Worm (Caenorhabditis elegans) whole organism, young adult: ENCODE results near the gene drr-1.
A peak's percentile ranks its signal among the peaks of the same experiment; 100 is the strongest.

Source experiments
- C06A6.2 ChIP-seq: fragments of 200-800 bp; sonication (Bioruptor generic); conservative IDR thresholded peaks from 2 replicates; pipeline ENCODE4 v1.3.6; 2022; ENCODE audit warnings: missing genetic modification characterization, missing compliant biosample characterization
- C17E4.6 ChIP-seq: fragments of 200-800 bp; sonication (Bioruptor generic); IDR thresholded peaks from 2 replicates; pipeline ENCODE4 v1.3.6; 2022; ENCODE audit warnings: missing genetic modification reagents, missing genetic modification characterization, missing compliant biosample characterization
- F22D6.2 ChIP-seq: sonication (generic microtip); optimal IDR thresholded peaks from 2 replicates; lab custom pipeline; 2016; ENCODE audit warnings: mild to moderate bottlenecking, missing genetic modification characterization, missing compliant biosample characterization
- F33H1.4 ChIP-seq: fragments of 200-800 bp; sonication (Bioruptor generic); IDR thresholded peaks from 2 replicates; pipeline ENCODE4 v1.3.6; 2022; ENCODE audit warnings: missing genetic modification reagents, missing genetic modification characterization, missing compliant biosample characterization
- F49E8.2 ChIP-seq: sonication (generic microtip); optimal IDR thresholded peaks from 3 replicates; lab custom pipeline; 2017; ENCODE audit warnings: missing genetic modification characterization, mild to moderate bottlenecking, missing compliant biosample characterization, antibody characterized with exemption, moderate library complexity; ENCODE audit not compliant: insufficient read depth
- F52B5.7 ChIP-seq: sonication (generic microtip); optimal IDR thresholded peaks from 2 replicates; lab custom pipeline; 2016; ENCODE audit warnings: mild to moderate bottlenecking, missing genetic modification characterization, missing compliant biosample characterization
- Y53F4B.3 ChIP-seq: fragments of 200-800 bp; sonication (Bioruptor generic); IDR thresholded peaks from 2 replicates; pipeline ENCODE4 v1.3.6; 2022; ENCODE audit warnings: missing genetic modification reagents, missing genetic modification characterization, missing compliant biosample characterization
- Y53G8AR.9 ChIP-seq: fragments of 200-800 bp; sonication (Bioruptor generic); conservative IDR thresholded peaks from 2 replicates; pipeline ENCODE4 v1.3.6; 2022; ENCODE audit warnings: missing genetic modification reagents, missing genetic modification characterization, missing compliant biosample characterization
- Y56A3A.18 ChIP-seq: fragments of 200-800 bp; sonication (Bioruptor generic); IDR thresholded peaks from 2 replicates; pipeline ENCODE4 v1.3.6; 2022; ENCODE audit warnings: missing genetic modification reagents, missing genetic modification characterization, missing compliant biosample characterization
- Y79H2A.3 ChIP-seq: fragments of 200-800 bp; sonication (Bioruptor generic); conservative IDR thresholded peaks from 2 replicates; pipeline ENCODE4 v1.3.6; 2022; ENCODE audit warnings: missing genetic modification reagents, missing genetic modification characterization, missing compliant biosample characterization
- Y95B8A.8 ChIP-seq: fragments of 200-800 bp; sonication (Bioruptor generic); IDR thresholded peaks from 2 replicates; pipeline ENCODE4 v1.3.6; 2022; ENCODE audit warnings: missing genetic modification reagents, missing genetic modification characterization, missing compliant biosample characterization
- akir-1 ChIP-seq: fragments of 200-800 bp; sonication (Bioruptor generic); optimal IDR thresholded peaks from 2 replicates; lab custom pipeline; 2018; ENCODE audit warnings: mild to moderate bottlenecking, missing genetic modification characterization, moderate library complexity, missing compliant biosample characterization
- aptf-3 ChIP-seq: fragments of 200-800 bp; sonication (Bioruptor generic); IDR thresholded peaks from 2 replicates; pipeline ENCODE4 v1.3.6; 2022; ENCODE audit warnings: missing genetic modification characterization, missing compliant biosample characterization
- atf-7 ChIP-seq: sonication (generic microtip); optimal IDR thresholded peaks from 2 replicates; lab custom pipeline; 2017; ENCODE audit warnings: mild to moderate bottlenecking, missing genetic modification characterization, missing compliant biosample characterization
- attf-3 ChIP-seq: fragments of 200-800 bp; sonication (Bioruptor generic); conservative IDR thresholded peaks from 2 replicates; pipeline ENCODE4 v1.3.6; 2022; ENCODE audit warnings: missing genetic modification reagents, missing genetic modification characterization, missing compliant biosample characterization
- attf-6 ChIP-seq: fragments of 200-800 bp; sonication (Bioruptor generic); IDR thresholded peaks from 2 replicates; pipeline ENCODE4 v1.3.6; 2022; ENCODE audit warnings: missing genetic modification reagents, missing genetic modification characterization, missing compliant biosample characterization
- bed-1 ChIP-seq: fragments of 200-800 bp; sonication (Bioruptor generic); IDR thresholded peaks from 2 replicates; pipeline ENCODE4 v1.3.6; 2022; ENCODE audit warnings: missing genetic modification reagents, missing genetic modification characterization, missing compliant biosample characterization
- cebp-1 ChIP-seq, 2 experiments: fragments of 200-800 bp in 1 of 2; sonication (Bioruptor generic) in 1 of 2; sonication (generic microtip) in 1 of 2; IDR thresholded peaks in 1 of 2; optimal IDR thresholded peaks in 1 of 2; 2 replicates each; pipeline versions ENCODE4 v1.3.6 to Lab custom; 2017 to 2022; ENCODE audit warnings: missing compliant biosample characterization in 2 of 2, missing genetic modification characterization in 2 of 2, mild to moderate bottlenecking in 1 of 2, missing genetic modification reagents in 1 of 2, moderate library complexity in 1 of 2
- ceh-91 ChIP-seq: fragments of 200-800 bp; sonication (Bioruptor generic); IDR thresholded peaks from 2 replicates; pipeline ENCODE4 v1.3.6; 2022; ENCODE audit warnings: missing genetic modification reagents, missing genetic modification characterization, missing compliant biosample characterization
- dox-1 ChIP-seq: fragments of 200-800 bp; sonication (Bioruptor generic); IDR thresholded peaks from 2 replicates; pipeline ENCODE4 v1.3.6; 2022; ENCODE audit warnings: missing genetic modification reagents, missing genetic modification characterization, missing compliant biosample characterization
- dpff-1 ChIP-seq: sonication (generic microtip); optimal IDR thresholded peaks from 2 replicates; lab custom pipeline; 2017; ENCODE audit warnings: mild to moderate bottlenecking, missing genetic modification characterization, missing compliant biosample characterization
- dpl-1 ChIP-seq: fragments of 150-350 bp; optimal IDR thresholded peaks from 2 replicates; lab custom pipeline; 2014; ENCODE audit warnings: missing biosample characterization, missing genetic modification reagents, missing genetic modification characterization
- him-1 ChIP-seq: sonication (generic microtip); optimal IDR thresholded peaks from 2 replicates; lab custom pipeline; 2016; ENCODE audit warnings: missing genotype, missing genetic modification reagents, missing genetic modification characterization, missing compliant biosample characterization
- let-526 ChIP-seq: fragments of 200-800 bp; sonication (Bioruptor generic); IDR thresholded peaks from 2 replicates; pipeline ENCODE4 v1.3.6; 2022; ENCODE audit warnings: missing genetic modification reagents, missing genetic modification characterization, missing compliant biosample characterization
- let-607 ChIP-seq, 2 experiments: fragments of 200-800 bp in 1 of 2; sonication (Bioruptor generic) in 1 of 2; sonication (generic microtip) in 1 of 2; optimal IDR thresholded peaks; 2 replicates each; lab custom pipeline; 2016 to 2018; ENCODE audit warnings: mild to moderate bottlenecking in 2 of 2, missing compliant biosample characterization in 2 of 2, missing genetic modification characterization in 2 of 2, moderate library complexity in 2 of 2, missing genotype in 1 of 2
- lin-35 ChIP-seq, 3 experiments: fragments of 150-350 bp in 2 of 3; sonication (generic microtip) in 1 of 3; optimal IDR thresholded peaks; 2 replicates each; lab custom pipeline; 2014 to 2018; ENCODE audit warnings: missing biosample characterization in 3 of 3, missing genetic modification characterization in 3 of 3, missing genetic modification reagents in 3 of 3
- lir-1 ChIP-seq: fragments of 200-800 bp; sonication (Bioruptor generic); conservative IDR thresholded peaks from 2 replicates; pipeline ENCODE4 v1.3.6; 2022; ENCODE audit warnings: missing genetic modification reagents, missing genetic modification characterization, missing compliant biosample characterization
- madf-10 ChIP-seq: sonication (generic microtip); optimal IDR thresholded peaks from 2 replicates; lab custom pipeline; 2016; ENCODE audit warnings: mild to moderate bottlenecking, missing genetic modification characterization, missing compliant biosample characterization
- madf-8 ChIP-seq: fragments of 200-800 bp; sonication (Bioruptor generic); conservative IDR thresholded peaks from 2 replicates; pipeline ENCODE4 v1.3.6; 2022; ENCODE audit warnings: missing genetic modification reagents, missing genetic modification characterization, missing compliant biosample characterization
- mes-4 ChIP-seq: sonication (generic microtip); optimal IDR thresholded peaks from 2 replicates; lab custom pipeline; 2016; ENCODE audit warnings: missing genotype, missing genetic modification characterization, missing compliant biosample characterization
- nfya-2 ChIP-seq: fragments of 200-800 bp; sonication (Bioruptor generic); IDR thresholded peaks from 2 replicates; pipeline ENCODE4 v1.3.6; 2022; ENCODE audit warnings: missing genetic modification reagents, missing genetic modification characterization, missing compliant biosample characterization
- nhr-120 ChIP-seq: fragments of 200-800 bp; sonication (Bioruptor generic); IDR thresholded peaks from 2 replicates; pipeline ENCODE4 v1.3.6; 2022; ENCODE audit warnings: missing genetic modification characterization, missing compliant biosample characterization
- nhr-27 ChIP-seq: fragments of 200-800 bp; sonication (Bioruptor generic); optimal IDR thresholded peaks from 2 replicates; lab custom pipeline; 2018; ENCODE audit warnings: mild to moderate bottlenecking, missing genetic modification characterization, moderate library complexity, missing compliant biosample characterization
- rec-8 ChIP-seq, 2 experiments: sonication (generic microtip); optimal IDR thresholded peaks; 2 replicates each; lab custom pipeline; 2016; ENCODE audit warnings: mild to moderate bottlenecking in 2 of 2, missing genetic modification characterization in 2 of 2, missing genetic modification reagents in 2 of 2, missing genotype in 2 of 2, missing biosample characterization in 1 of 2, missing compliant biosample characterization in 1 of 2, moderate library complexity in 1 of 2
- snpc-1.3 ChIP-seq: sonication (generic microtip); optimal IDR thresholded peaks from 2 replicates; lab custom pipeline; 2017; ENCODE audit warnings: missing genetic modification characterization, mild to moderate bottlenecking, missing compliant biosample characterization, antibody characterized with exemption, moderate library complexity, missing genotype, missing genetic modification reagents; ENCODE audit not compliant: insufficient read depth
- snpc-4 ChIP-seq, 5 experiments: fragments of 150-350 bp in 1 of 5; sonication (generic microtip) in 4 of 5; optimal IDR thresholded peaks; 2 replicates each; lab custom pipeline; 2014 to 2018; ENCODE audit warnings: missing genetic modification characterization in 5 of 5, missing biosample characterization in 3 of 5, antibody characterized with exemption in 2 of 5, mild to moderate bottlenecking in 2 of 5, missing compliant biosample characterization in 2 of 5, missing genotype in 2 of 5, moderate library complexity in 2 of 5, missing genetic modification reagents in 1 of 5
- tlf-1 ChIP-seq: fragments of 200-800 bp; sonication (Bioruptor generic); optimal IDR thresholded peaks from 2 replicates; lab custom pipeline; 2018; ENCODE audit warnings: mild to moderate bottlenecking, missing genetic modification characterization, missing compliant biosample characterization
- ztf-25 ChIP-seq: fragments of 200-800 bp; sonication (Bioruptor generic); IDR thresholded peaks from 2 replicates; pipeline ENCODE4 v1.3.6; 2022; ENCODE audit warnings: missing genetic modification reagents, missing genetic modification characterization, missing compliant biosample characterization
- ztf-3 ChIP-seq: fragments of 200-800 bp; sonication (Bioruptor generic); optimal IDR thresholded peaks from 2 replicates; lab custom pipeline; 2018; ENCODE audit warnings: mild to moderate bottlenecking, missing genetic modification characterization, missing compliant biosample characterization

drr-1 gene

ce11 chrII:13521179-13521616, 25.5 kb upstream of the drr-1 start (continued):
- TF ChIP-seq nhr-120 = no peak
- TF ChIP-seq nfya-2 (GFP tag; lab: Robert Waterston, UW) = no peak
- TF ChIP-seq snpc-1.3 = peak; percentile 97
- TF ChIP-seq ztf-3 (GFP tag; lab: Kevin White, UChicago) = no peak
- TF ChIP-seq cebp-1 (GFP tag; IDR thresholded peaks at IDR 0.05; lab: Robert Waterston, UW) = no peak
- TF ChIP-seq cebp-1 (tag; optimal IDR thresholded peaks at IDR 0.05; lab: Kevin White, UChicago) = peak; percentile 58
- peak; percentile 61 for TF ChIP-seq F33H1.4 (GFP tag; lab: Robert Waterston, UW)
- peak; percentile 51; the same call in 1 of the 2 replicates for TF ChIP-seq lir-1 (GFP tag; lab: Robert Waterston, UW)
- peak; percentile 48 for TF ChIP-seq madf-8 (GFP tag; lab: Robert Waterston, UW)
- TF ChIP-seq let-607 (tag; optimal IDR thresholded peaks at IDR 0.05; lab: Kevin White, UChicago) = no peak
- TF ChIP-seq F52B5.7 = no peak
- peak; percentile 70 for TF ChIP-seq Y53G8AR.9 (GFP tag; lab: Robert Waterston, UW)
- TF ChIP-seq let-526 (GFP tag; lab: Robert Waterston, UW) = no peak
- no peak for TF ChIP-seq Y56A3A.18 (GFP tag; lab: Robert Waterston, UW)
- TF ChIP-seq akir-1 = no peak
- peak in 1 of 3 experiments; percentile 29 for TF ChIP-seq lin-35 (GFP tag; optimal IDR thresholded peaks at IDR 0.05; lab: Kevin White, UChicago)
- TF ChIP-seq dpff-1 = no peak
- TF ChIP-seq dpl-1 (GFP tag; lab: Kevin White, UChicago) = peak; percentile 45
- TF ChIP-seq dox-1 = peak; percentile 87
- TF ChIP-seq Y53F4B.3 (GFP tag; lab: Robert Waterston, UW) = peak; percentile 55; the same call in 1 of the 2 replicates
- TF ChIP-seq ztf-25 (GFP tag; lab: Robert Waterston, UW) = 0 out of 2 replicates have a peak, but pooled peaks have one; percentile 17
- no peak for TF ChIP-seq nhr-27 (tag; lab: Kevin White, UChicago)
- peak; percentile 88 for TF ChIP-seq him-1
- TF ChIP-seq mes-4 = peak; percentile 54
- peak; percentile 98 for TF ChIP-seq snpc-4 (GFP tag; optimal IDR thresholded peaks at IDR 0.05; lab: Kevin White, UChicago)
- TF ChIP-seq snpc-4 (tag; optimal IDR thresholded peaks at IDR 0.05; lab: Kevin White, UChicago) = peak; percentile 94 to 99 (median 98)
- TF ChIP-seq tlf-1 (GFP tag; lab: Kevin White, UChicago) = peak; percentile 68
- TF ChIP-seq, all 124 proteins: peak for 62

ce11 chrII:13517600-13517999, 21.9 kb upstream of the drr-1 start, which contains the start of gene sre-45:
Gene sre-45, plus strand, starts transcription at chrII:13517900.
- no peak for TF ChIP-seq madf-10 (tag; lab: Kevin White, UChicago)
- no peak for TF ChIP-seq F22D6.2 (tag; lab: Kevin White, UChicago)
- TF ChIP-seq C17E4.6 (GFP tag; lab: Robert Waterston, UW) = no peak
- no peak for TF ChIP-seq aptf-3 (GFP tag; lab: Robert Waterston, UW)
- no peak for TF ChIP-seq Y95B8A.8
- no peak for TF ChIP-seq F49E8.2 (tag; lab: Kevin White, UChicago)
- no peak for TF ChIP-seq Y53F4B.3 (GFP tag; lab: Robert Waterston, UW)
- no peak for TF ChIP-seq dpl-1 (GFP tag; lab: Kevin White, UChicago)
- TF ChIP-seq ceh-91 (GFP tag; lab: Robert Waterston, UW) = no peak
- no peak for TF ChIP-seq C06A6.2 (GFP tag; lab: Robert Waterston, UW)
- TF ChIP-seq atf-7 = no peak
- no peak for TF ChIP-seq rec-8 (tag; optimal IDR thresholded peaks at IDR 0.05; lab: Kevin White, UChicago)
- no peak for TF ChIP-seq attf-6
- TF ChIP-seq Y79H2A.3 (GFP tag; lab: Robert Waterston, UW) = no peak
- no peak for TF ChIP-seq attf-3
- TF ChIP-seq bed-1 (GFP tag; lab: Robert Waterston, UW) = no peak
